Worm (Caenorhabditis elegans) whole organism, L2 larva: Measurements from ENCODE around the gene ribo-1.

Experiments
- C34F6.9 ChIP-seq: fragments of 150-350 bp; optimal IDR thresholded peaks from 2 replicates; lab custom pipeline; 2014; ENCODE audit warnings: missing biosample characterization, missing genetic modification characterization
- F13H6.1 ChIP-seq: sonication (generic microtip); optimal IDR thresholded peaks from 2 replicates; lab custom pipeline; 2016; ENCODE audit warnings: missing genetic modification characterization, missing compliant biosample characterization
- R02D3.7 ChIP-seq: fragments of 150-350 bp; optimal IDR thresholded peaks from 2 replicates; lab custom pipeline; 2014; ENCODE audit warnings: missing biosample characterization, missing genetic modification characterization
- ZK546.5 ChIP-seq: sonication (generic microtip); optimal IDR thresholded peaks from 2 replicates; lab custom pipeline; 2017; ENCODE audit warnings: missing biosample characterization, missing genetic modification characterization
- crh-2 ChIP-seq: sonication (generic microtip); optimal IDR thresholded peaks from 2 replicates; lab custom pipeline; 2017; ENCODE audit warnings: missing biosample characterization, missing genetic modification characterization
- elt-1 ChIP-seq: fragments of 150-350 bp; optimal IDR thresholded peaks from 2 replicates; lab custom pipeline; 2014; ENCODE audit warnings: missing biosample characterization, missing genetic modification characterization
- lin-39 ChIP-seq: fragments of 150-350 bp; optimal IDR thresholded peaks from 2 replicates; lab custom pipeline; 2014; ENCODE audit warnings: missing biosample characterization, missing genetic modification reagents, missing genetic modification characterization
- lsy-2 ChIP-seq, 2 experiments: fragments of 150-350 bp in 1 of 2; sonication (generic microtip) in 1 of 2; optimal IDR thresholded peaks; 2 replicates each; lab custom pipeline; 2014 to 2017; ENCODE audit warnings: missing biosample characterization in 2 of 2, missing genetic modification characterization in 2 of 2
- nhr-10 ChIP-seq: sonication (generic microtip); optimal IDR thresholded peaks from 2 replicates; lab custom pipeline; 2017; ENCODE audit warnings: missing biosample characterization, missing genetic modification characterization
- nhr-12 ChIP-seq: fragments of 150-350 bp; optimal IDR thresholded peaks from 2 replicates; lab custom pipeline; 2014; ENCODE audit warnings: missing biosample characterization, missing genetic modification characterization
- nhr-77 ChIP-seq: fragments of 150-350 bp; optimal IDR thresholded peaks from 2 replicates; lab custom pipeline; 2014; ENCODE audit warnings: missing biosample characterization, missing genetic modification characterization
- snpc-4 ChIP-seq: fragments of 150-350 bp; optimal IDR thresholded peaks from 2 replicates; lab custom pipeline; 2014; ENCODE audit warnings: missing biosample characterization, missing genetic modification characterization
- ztf-4 ChIP-seq: fragments of 150-350 bp; optimal IDR thresholded peaks from 2 replicates; lab custom pipeline; 2014; ENCODE audit warnings: missing biosample characterization, missing genetic modification characterization

DNA sequence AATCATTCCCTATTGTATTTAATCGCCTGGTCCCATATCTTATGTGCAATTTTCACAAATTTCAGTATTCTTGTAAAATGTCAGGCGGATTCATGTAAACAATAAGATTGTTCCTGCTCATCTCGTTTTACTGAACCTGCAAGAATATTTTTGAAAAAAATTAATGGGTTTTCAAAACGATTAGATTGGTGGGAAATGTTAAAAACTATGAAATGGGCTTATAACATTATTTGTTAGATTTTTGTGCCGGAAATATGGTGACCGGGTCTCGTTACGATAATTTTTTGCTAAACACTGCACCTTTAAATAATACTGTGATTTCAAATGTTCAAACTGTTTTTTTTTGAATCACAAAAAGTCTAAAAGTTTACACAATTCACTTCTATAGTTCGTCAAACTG, 5.1 kb upstream of the ribo-1 start:
- TF ChIP-seq snpc-4 (tag; lab: Kevin White, UChicago) = no peak
- TF ChIP-seq ZK546.5 = no peak
- no peak for TF ChIP-seq ztf-4 (tag; lab: Kevin White, UChicago)
- TF ChIP-seq nhr-77 (tag; lab: Kevin White, UChicago) = no peak
- TF ChIP-seq lin-39 (tag; lab: Kevin White, UChicago) = no peak
- TF ChIP-seq C34F6.9 = no peak
- no peak for TF ChIP-seq crh-2 (tag; lab: Kevin White, UChicago)
- no peak for TF ChIP-seq elt-1
- TF ChIP-seq lsy-2 (tag; optimal IDR thresholded peaks at IDR 0.05; lab: Kevin White, UChicago) = no peak
- no peak for TF ChIP-seq nhr-12 (tag; lab: Kevin White, UChicago)
- TF ChIP-seq nhr-10 (tag; lab: Kevin White, UChicago) = no peak
- no peak for TF ChIP-seq F13H6.1 (tag; lab: Kevin White, UChicago)
- TF ChIP-seq R02D3.7 = no peak
